Worm (Caenorhabditis elegans) whole organism, L3 larva: Measurements from ENCODE around the gene ZK686.3.

Experiments
- ZK546.5 ChIP-seq: sonication (generic microtip); optimal IDR thresholded peaks from 2 replicates; lab custom pipeline; 2017; ENCODE audit warnings: missing biosample characterization, missing genetic modification characterization
- ama-1 ChIP-seq: fragments of 150-350 bp; optimal IDR thresholded peaks from 2 replicates; lab custom pipeline; 2018
- fkh-10 ChIP-seq: sonication (generic microtip); optimal IDR thresholded peaks from 2 replicates; lab custom pipeline; 2017; ENCODE audit warnings: missing biosample characterization, missing genetic modification reagents, missing genetic modification characterization
- jun-1 ChIP-seq: fragments of 150-350 bp; optimal IDR thresholded peaks from 2 replicates; lab custom pipeline; 2014; ENCODE audit warnings: missing biosample characterization, missing genetic modification reagents, missing genetic modification characterization
- mdl-1 ChIP-seq: fragments of 150-350 bp; optimal IDR thresholded peaks from 2 replicates; lab custom pipeline; 2014; ENCODE audit warnings: missing biosample characterization, missing genetic modification characterization
- nhr-23 ChIP-seq: fragments of 150-350 bp; optimal IDR thresholded peaks from 2 replicates; lab custom pipeline; 2014; ENCODE audit warnings: missing biosample characterization, missing genetic modification reagents, missing genetic modification characterization
- nhr-28 ChIP-seq: fragments of 150-350 bp; optimal IDR thresholded peaks from 2 replicates; lab custom pipeline; 2014; ENCODE audit warnings: missing biosample characterization, missing genetic modification characterization
- pha-4 ChIP-seq: fragments of 150-350 bp; optimal IDR thresholded peaks from 2 replicates; lab custom pipeline; 2014; ENCODE audit warnings: missing biosample characterization, missing genetic modification reagents, missing genetic modification characterization
- snpc-4 ChIP-seq: fragments of 150-350 bp; optimal IDR thresholded peaks from 2 replicates; lab custom pipeline; 2014; ENCODE audit warnings: missing biosample characterization, missing genetic modification characterization

- TF ChIP-seq ama-1 (lab: Kevin White, UChicago) = peak; percentile 70
- no peak for TF ChIP-seq nhr-23 (tag; lab: Kevin White, UChicago)
- no peak for TF ChIP-seq snpc-4
- peak; percentile 20 for TF ChIP-seq mdl-1 (tag; lab: Kevin White, UChicago)
- no peak for TF ChIP-seq jun-1 (tag; lab: Kevin White, UChicago)
- TF ChIP-seq ZK546.5 (tag; lab: Kevin White, UChicago) = no peak
- TF ChIP-seq pha-4 (tag; lab: Kevin White, UChicago) = peak; percentile 24
- TF ChIP-seq nhr-28 (tag; lab: Kevin White, UChicago) = no peak
- peak; percentile 42 for TF ChIP-seq fkh-10 (GFP tag; lab: Kevin White, UChicago)
Observed at ce11 chrIII:7720861-7721260, 48.0 kb downstream of the ZK686.3 start.
